Fruit fly (Drosophila melanogaster): ENCODE data around the gene nero.

Gene nero

DNA sequence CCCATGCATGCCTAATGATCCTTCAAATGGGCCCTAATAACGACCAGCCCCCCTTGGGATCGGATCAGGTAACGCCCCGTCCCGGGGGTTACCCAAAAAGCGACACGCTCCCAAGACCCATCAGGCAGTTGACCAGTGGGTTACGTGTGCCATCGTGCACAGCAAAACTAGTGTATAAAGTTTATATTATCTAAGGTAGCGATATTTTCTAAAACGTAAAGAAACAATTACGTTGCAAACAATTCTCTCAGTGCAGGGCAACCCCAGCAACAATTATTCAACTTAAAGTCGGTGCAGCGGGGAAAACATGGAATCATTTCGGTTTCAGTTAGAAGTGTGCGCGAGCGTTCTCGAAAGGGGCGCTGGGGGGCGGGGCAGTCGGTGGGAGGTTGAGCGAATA is 34.8 kb downstream of the nero start (continued):
- TF ChIP-seq CG15696 (tag; optimal IDR thresholded peaks at IDR 0.05): no peak
- no peak for TF ChIP-seq pan (optimal IDR thresholded peaks at IDR 0.05)
- no peak for TF ChIP-seq pan (GFP tag; optimal IDR thresholded peaks at IDR 0.05 in 1 of 2, IDR thresholded peaks at IDR 0.05 in 1 of 2)
- 0 out of 2 replicates have a peak, but pooled peaks have one; percentile 5 for TF ChIP-seq lmd (GFP tag; IDR thresholded peaks at IDR 0.05)
- peak; percentile 54; the same call in 1 of the 2 replicates for TF ChIP-seq Xrp1 (GFP tag; IDR thresholded peaks at IDR 0.05)
- TF ChIP-seq CG11504 (tag; optimal IDR thresholded peaks at IDR 0.05): peak; percentile 45
- TF ChIP-seq CG11093 (GFP tag; IDR thresholded peaks at IDR 0.05): 0 out of 3 replicates have a peak, but pooled peaks have one; percentile 23
- peak; percentile 32 for TF ChIP-seq phol (tag; optimal IDR thresholded peaks at IDR 0.05)
- TF ChIP-seq gsb-n (tag; optimal IDR thresholded peaks at IDR 0.05): peak; percentile 2
- peak; percentile 36 for TF ChIP-seq Xbp1 (GFP tag; optimal IDR thresholded peaks at IDR 0.05)
- 0 out of 3 replicates have a peak, but pooled peaks have one; percentile 19 for TF ChIP-seq gce (GFP tag; IDR thresholded peaks at IDR 0.05)
- TF ChIP-seq CG2199 (GFP tag; IDR thresholded peaks at IDR 0.05): 0 out of 3 replicates have a peak, but pooled peaks have one; percentile 7
- TF ChIP-seq CG30403 (GFP tag; optimal IDR thresholded peaks at IDR 0.05): peak; percentile 3
- TF ChIP-seq CG6791 (GFP tag; IDR thresholded peaks at IDR 0.05; ENCODE audit: partially characterized antibody): 0 out of 3 replicates have a peak, but pooled peaks have one; percentile 5
- TF ChIP-seq CG2678 (tag; optimal IDR thresholded peaks at IDR 0.05): peak; percentile 28
- peak; percentile 26 for TF ChIP-seq Sox100B (GFP tag; optimal IDR thresholded peaks at IDR 0.05)
- peak; percentile 12 for TF ChIP-seq CG8388 (GFP tag; optimal IDR thresholded peaks at IDR 0.05)
- peak; percentile 25 for TF ChIP-seq ATbp (GFP tag; optimal IDR thresholded peaks at IDR 0.05)
- peak; percentile 38 for TF ChIP-seq CG14710 (tag; optimal IDR thresholded peaks at IDR 0.05)
- peak; percentile 55 for TF ChIP-seq CG10979 (tag; optimal IDR thresholded peaks at IDR 0.05)
- TF ChIP-seq CG11695 (GFP tag; IDR thresholded peaks at IDR 0.05): 0 out of 3 replicates have a peak, but pooled peaks have one; percentile 16
- peak; percentile 7 for TF ChIP-seq shn (GFP tag; optimal IDR thresholded peaks at IDR 0.05)
- TF ChIP-seq row (GFP tag; IDR thresholded peaks at IDR 0.05): peak; percentile 36; the same call in 2 of the 3 replicates
- peak; percentile 30; the same call in 1 of the 2 replicates for TF ChIP-seq CG17328 (GFP tag; IDR thresholded peaks at IDR 0.05)
- peak; percentile 6 for TF ChIP-seq CG13424 (tag; optimal IDR thresholded peaks at IDR 0.05)
- no peak for TF ChIP-seq CG12942 (GFP tag; optimal IDR thresholded peaks at IDR 0.05)
- no peak for TF ChIP-seq CG4730 (GFP tag; IDR thresholded peaks at IDR 0.05)
- TF ChIP-seq CG11696 (GFP tag; IDR thresholded peaks at IDR 0.05): 0 out of 2 replicates have a peak, but pooled peaks have one; percentile 6
- peak; percentile 16 for TF ChIP-seq grau (tag; optimal IDR thresholded peaks at IDR 0.05)
- TF ChIP-seq dmrt11E (tag; optimal IDR thresholded peaks at IDR 0.05): peak; percentile 42
- TF ChIP-seq bcd (GFP tag; optimal IDR thresholded peaks at IDR 0.05): peak; percentile 2
- TF ChIP-seq CoRest (tag; optimal IDR thresholded peaks at IDR 0.05): peak; percentile 27
- 0 out of 2 replicates have a peak, but pooled peaks have one; percentile 15 for TF ChIP-seq CG1024 (GFP tag; IDR thresholded peaks at IDR 0.05)
- 0 out of 2 replicates have a peak, but pooled peaks have one; percentile 24 for TF ChIP-seq seq (GFP tag; IDR thresholded peaks at IDR 0.05)
- TF ChIP-seq ranshi (GFP tag; IDR thresholded peaks at IDR 0.05): no peak
- TF ChIP-seq gem (tag; optimal IDR thresholded peaks at IDR 0.05): peak; percentile 44
- peak; percentile 14 for TF ChIP-seq D19A (tag; optimal IDR thresholded peaks at IDR 0.05)
- no peak for TF ChIP-seq Aef1 (GFP tag; IDR thresholded peaks at IDR 0.05)
- TF ChIP-seq CG34224 (GFP tag; IDR thresholded peaks at IDR 0.05; ENCODE audit: partially characterized antibody): no peak
- TF ChIP-seq z (GFP tag; IDR thresholded peaks at IDR 0.05): no peak
- TF ChIP-seq CG2129 (GFP tag; IDR thresholded peaks at IDR 0.05; ENCODE audit: partially characterized antibody): no peak
- no peak for TF ChIP-seq Chrac-16 (GFP tag; optimal IDR thresholded peaks at IDR 0.05)
- peak; percentile 13 for TF ChIP-seq Ssrp (tag; optimal IDR thresholded peaks at IDR 0.05)
- peak; percentile 44; the same call in 1 of the 3 replicates for TF ChIP-seq CG17361 (GFP tag; IDR thresholded peaks at IDR 0.05)
- TF ChIP-seq esg (GFP tag; conservative IDR thresholded peaks at IDR 0.05): no peak
- TF ChIP-seq CG2712 (tag; optimal IDR thresholded peaks at IDR 0.05): peak; percentile 58
- TF ChIP-seq Ada2b (GFP tag; IDR thresholded peaks at IDR 0.05): no peak
- peak; percentile 1 for TF ChIP-seq CG10267 (tag; optimal IDR thresholded peaks at IDR 0.05)
- TF ChIP-seq unpg (GFP tag; optimal IDR thresholded peaks at IDR 0.05): peak; percentile 30
- TF ChIP-seq CG11247 (GFP tag; IDR thresholded peaks at IDR 0.05): no peak
